Fruit fly (Drosophila melanogaster) whole organism, embryonic: ENCODE results near the gene CG6296.

Experiments
- CG10431 ChIP-seq: fragments of 200-800 bp; sonication (Bioruptor generic); optimal IDR thresholded peaks from 3 replicates; lab custom pipeline; 2018; ENCODE audit warnings: missing biosample characterization, mild to moderate bottlenecking, missing genetic modification characterization
- CG12769 ChIP-seq: fragments of 200-800 bp; sonication (Bioruptor generic); optimal IDR thresholded peaks from 2 replicates; lab custom pipeline; 2019; ENCODE audit warnings: missing biosample characterization, mild to moderate bottlenecking, missing genetic modification characterization, moderate library complexity
- CG16815 ChIP-seq: fragments of 200-800 bp; sonication (Bioruptor generic); optimal IDR thresholded peaks from 3 replicates; lab custom pipeline; 2017; ENCODE audit warnings: missing biosample characterization, mild to moderate bottlenecking, missing genetic modification characterization
- CG18476 ChIP-seq: fragments of 200-800 bp; sonication (Bioruptor generic); optimal IDR thresholded peaks from 2 replicates; lab custom pipeline; 2016; ENCODE audit warnings: missing biosample characterization, mild to moderate bottlenecking, missing genetic modification characterization
- CG6654 ChIP-seq: fragments of 200-800 bp; sonication (Bioruptor generic); optimal IDR thresholded peaks from 2 replicates; lab custom pipeline; 2017; ENCODE audit warnings: missing biosample characterization, mild to moderate bottlenecking, missing genetic modification characterization
- PHDP ChIP-seq: fragments of 200-800 bp; sonication (Bioruptor generic); optimal IDR thresholded peaks from 3 replicates; lab custom pipeline; 2018; ENCODE audit warnings: missing biosample characterization, mild to moderate bottlenecking, missing genetic modification characterization, moderate library complexity
- Vsx1 ChIP-seq: fragments of 200-800 bp; sonication (Bioruptor generic); optimal IDR thresholded peaks from 2 replicates; lab custom pipeline; 2017; ENCODE audit warnings: missing biosample characterization, mild to moderate bottlenecking, missing genetic modification characterization, missing genetic modification reagents
- br ChIP-seq: fragments of >200 bp; optimal IDR thresholded peaks from 2 replicates; lab custom pipeline; 2017
- gsb-n ChIP-seq: fragments of 200-800 bp; sonication (Bioruptor generic); optimal IDR thresholded peaks from 3 replicates; lab custom pipeline; 2018; ENCODE audit warnings: missing biosample characterization, mild to moderate bottlenecking, missing genetic modification characterization
- schlank ChIP-seq: fragments of 200-800 bp; sonication (Bioruptor generic); optimal IDR thresholded peaks from 2 replicates; lab custom pipeline; 2018; ENCODE audit warnings: missing biosample characterization, mild to moderate bottlenecking, missing genetic modification characterization
- vvl ChIP-seq: fragments of 200-800 bp; sonication (Bioruptor generic); IDR thresholded peaks from 2 replicates; pipeline ENCODE4 v1.3.6; 2022; ENCODE audit warnings: missing biosample characterization, missing genetic modification characterization

DNA sequence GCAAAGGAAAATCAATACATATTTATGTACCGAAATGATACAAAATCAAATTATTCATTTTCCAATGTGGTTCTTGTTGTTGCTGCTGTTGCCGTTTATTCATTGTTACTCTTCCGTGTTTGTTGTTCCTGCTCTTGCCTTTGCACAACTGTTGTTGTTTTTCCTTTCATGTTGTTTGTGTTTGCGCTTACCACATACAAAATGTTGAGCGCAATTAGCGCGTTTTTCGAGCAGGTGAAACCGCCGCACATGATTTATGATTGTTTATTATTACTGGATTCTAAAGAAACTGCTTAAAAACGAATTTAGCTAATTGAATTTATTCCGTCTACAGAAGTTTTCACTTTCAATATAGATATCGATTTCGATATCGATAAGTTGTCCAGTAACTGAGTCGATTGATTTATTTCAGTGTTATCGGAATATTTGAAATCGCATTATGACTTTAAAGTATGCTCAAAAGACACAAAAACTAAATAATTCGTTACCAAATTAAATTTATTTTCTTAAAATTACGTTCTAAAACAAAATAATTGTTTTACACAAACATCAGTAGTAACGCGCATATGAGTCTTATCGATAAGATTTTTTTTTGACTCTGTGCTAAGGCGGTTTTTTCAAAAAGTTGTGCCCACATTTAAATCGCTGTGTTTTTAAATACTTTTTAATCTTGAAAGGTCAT lies 40.7 kb downstream of the CG6296 start, which contains the start of gene Tsp97E:
- peak; percentile 50 for TF ChIP-seq Vsx1 (GFP tag; lab: Kevin White, UChicago)
- no peak for TF ChIP-seq CG12769
- TF ChIP-seq vvl (GFP tag; lab: Robert Waterston, UW), result no peak
- no peak for TF ChIP-seq CG18476 (GFP tag; lab: Kevin White, UChicago)
- TF ChIP-seq PHDP (tag; lab: Kevin White, UChicago), result no peak
- TF ChIP-seq CG16815 (GFP tag; lab: Kevin White, UChicago), result no peak
- TF ChIP-seq schlank (tag; lab: Kevin White, UChicago), result no peak
- peak; percentile 15 for TF ChIP-seq gsb-n (tag; lab: Kevin White, UChicago)
- peak; percentile 23 for TF ChIP-seq CG10431 (GFP tag; lab: Kevin White, UChicago)
- no peak for TF ChIP-seq CG6654
- TF ChIP-seq br (lab: Kevin White, UChicago), result no peak
